Fruit fly (Drosophila melanogaster) whole organism: ENCODE results near the gene CG45101.
A peak's percentile ranks its signal among the peaks of the same experiment; 100 is the strongest.

ENCODE experiments used
- CG8478 ChIP-seq: fragments of >200 bp; optimal IDR thresholded peaks from 2 replicates; lab custom pipeline; 2018; ENCODE audit warnings: inconsistent platforms
- Dll ChIP-seq: fragments of >200 bp; optimal IDR thresholded peaks from 2 replicates; lab custom pipeline; 2017
- EcR ChIP-seq, 2 experiments: fragments of >200 bp; optimal IDR thresholded peaks; 2 replicates each; lab custom pipeline; 2017; ENCODE audit warnings: missing biosample characterization in 2 of 2, missing genetic modification characterization in 2 of 2, missing genetic modification reagents in 2 of 2
- pan ChIP-seq: fragments of >200 bp; optimal IDR thresholded peaks from 2 replicates; lab custom pipeline; 2017
- psq ChIP-seq: fragments of >200 bp; optimal IDR thresholded peaks from 2 replicates; lab custom pipeline; 2017
- usp ChIP-seq: fragments of >200 bp; optimal IDR thresholded peaks from 2 replicates; lab custom pipeline; 2017; ENCODE audit warnings: missing biosample characterization, missing genetic modification characterization, mixed read lengths

CG45101 gene

DNA sequence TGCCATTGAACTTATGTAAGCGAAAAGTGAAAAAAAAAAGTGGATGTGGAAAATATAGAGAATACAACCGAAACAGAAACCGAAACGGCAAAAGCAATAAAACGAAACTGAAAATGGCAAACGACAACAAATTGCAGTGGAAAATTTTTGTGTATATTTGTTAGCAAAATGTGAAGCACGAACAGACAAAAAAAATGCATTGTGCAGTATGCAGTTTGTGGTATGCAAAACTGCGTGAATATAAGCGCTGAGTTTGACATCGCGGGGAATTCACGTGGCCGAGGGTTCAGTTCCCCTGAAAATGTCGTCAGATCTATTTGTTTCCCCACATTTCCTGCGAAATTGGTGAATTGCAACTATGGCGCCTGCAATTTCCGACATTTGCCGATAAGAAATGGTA, 21.1 kb upstream of the CG45101 start:
- no peak for TF ChIP-seq pan (lab: Kevin White, UChicago)
- no peak for TF ChIP-seq EcR (GFP tag; optimal IDR thresholded peaks at IDR 0.05; lab: Kevin White, UChicago)
- TF ChIP-seq usp (GFP tag; lab: Kevin White, UChicago): no peak
- no peak for TF ChIP-seq CG8478
- TF ChIP-seq psq: no peak
- TF ChIP-seq Dll (lab: Kevin White, UChicago): no peak

dm6 chr3L:11045009-11045408, 19.8 kb upstream of the CG45101 start:
- TF ChIP-seq psq: no peak
- no peak for TF ChIP-seq Dll (lab: Kevin White, UChicago)
- TF ChIP-seq usp (GFP tag; lab: Kevin White, UChicago): no peak
- no peak for TF ChIP-seq CG8478
- no peak for TF ChIP-seq pan (lab: Kevin White, UChicago)
- TF ChIP-seq EcR (GFP tag; optimal IDR thresholded peaks at IDR 0.05; lab: Kevin White, UChicago): no peak

dm6 chr3L:11046559-11046958, 18.2 kb upstream of the CG45101 start:
- no peak for TF ChIP-seq usp (GFP tag; lab: Kevin White, UChicago)

DNA sequence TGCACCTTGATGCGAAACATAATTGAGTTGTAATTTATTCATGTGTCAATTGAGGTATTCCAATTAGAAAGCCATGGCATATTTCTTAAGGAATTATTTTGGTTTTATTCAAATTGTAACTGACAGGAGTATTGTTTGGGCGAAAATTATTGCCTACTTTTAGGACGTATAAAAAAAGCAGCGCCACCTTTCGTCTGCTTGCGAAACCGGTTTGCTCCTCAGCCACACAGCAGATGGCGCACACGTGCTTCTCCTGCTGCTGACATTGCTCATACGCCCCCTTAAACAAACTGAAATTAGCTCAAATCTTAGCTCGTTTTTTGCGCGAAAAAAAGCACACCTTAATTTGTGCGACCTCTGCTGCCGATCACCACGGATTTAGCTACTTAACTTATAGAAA, 16.9 kb upstream of the CG45101 start:
- TF ChIP-seq Dll (lab: Kevin White, UChicago): no peak

dm6 chr3L:11049414-11049813, 15.4 kb upstream of the CG45101 start:
- TF ChIP-seq EcR (GFP tag; optimal IDR thresholded peaks at IDR 0.05; lab: Kevin White, UChicago) (no peak), usp (GFP tag; lab: Kevin White, UChicago) (no peak), pan (lab: Kevin White, UChicago) (no peak), CG8478 (no peak), Dll (lab: Kevin White, UChicago) (no peak), psq (no peak)

DNA sequence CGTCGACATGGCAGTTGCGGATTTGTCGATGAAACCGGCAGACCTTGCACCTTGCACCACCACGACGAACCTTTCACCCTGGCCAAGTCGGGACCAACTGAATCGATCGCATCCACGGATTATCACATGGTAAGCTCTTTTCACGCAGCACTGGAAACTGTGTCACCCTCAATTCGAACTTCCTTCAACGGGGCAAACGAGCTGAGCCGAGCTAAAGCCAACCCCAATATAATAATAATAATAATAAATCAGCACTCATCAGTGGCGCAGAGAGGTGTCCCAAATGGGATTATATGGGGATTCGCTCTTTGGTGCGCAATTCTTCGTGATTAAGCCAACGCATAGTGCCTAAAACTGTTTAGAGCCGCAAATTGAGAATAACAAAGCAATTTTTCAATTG, 13.5 kb upstream of the CG45101 start, which contains the start of gene CG43693:
Gene CG43693, minus strand, starts transcription at position 101 of the 400 bp plus-strand sequence.
- TF ChIP-seq EcR (GFP tag; optimal IDR thresholded peaks at IDR 0.05; lab: Kevin White, UChicago): no peak
- no peak for TF ChIP-seq pan (lab: Kevin White, UChicago)
- no peak for TF ChIP-seq CG8478
- no peak for TF ChIP-seq usp (GFP tag; lab: Kevin White, UChicago)
- no peak for TF ChIP-seq psq
- no peak for TF ChIP-seq Dll (lab: Kevin White, UChicago)

dm6 chr3L:11052760-11053259, 12.0 kb upstream of the CG45101 start:
- TF ChIP-seq psq (no peak), Dll (lab: Kevin White, UChicago) (no peak), EcR (GFP tag; optimal IDR thresholded peaks at IDR 0.05; lab: Kevin White, UChicago) (no peak)

- TF ChIP-seq CG8478: no peak
- TF ChIP-seq usp (GFP tag; lab: Kevin White, UChicago): no peak
- TF ChIP-seq Dll (lab: Kevin White, UChicago): no peak
- TF ChIP-seq psq: no peak
- TF ChIP-seq pan (lab: Kevin White, UChicago): no peak
- no peak for TF ChIP-seq EcR (GFP tag; optimal IDR thresholded peaks at IDR 0.05; lab: Kevin White, UChicago)
These were observed 10.9 kb upstream of the CG45101 start, which contains the start of gene CG7888 for dm6 chr3L:11053843-11054242. Gene CG7888 (plus strand): TSS chr3L:11054035.

DNA sequence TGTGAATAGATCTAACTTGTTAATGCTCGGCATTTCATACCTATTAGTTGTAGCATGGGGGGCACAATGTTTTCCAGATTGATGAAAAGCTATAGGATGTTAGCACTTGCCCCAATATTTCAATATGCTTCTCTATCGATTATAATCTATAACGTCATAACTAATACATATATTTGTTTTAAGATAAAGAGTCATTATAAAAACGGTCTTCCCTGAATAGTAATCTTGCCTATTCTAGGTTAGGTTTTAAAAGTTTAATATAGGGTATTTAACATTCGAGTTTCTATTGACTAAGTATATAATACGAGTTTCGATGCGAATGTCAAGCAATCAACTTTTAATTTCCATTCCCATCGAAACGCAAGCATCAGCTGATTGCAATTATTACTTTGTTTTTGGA, 3.6 kb upstream of the CG45101 start, which contains the start of the genes CG6321 and Blos2:
Gene CG6321, minus strand, starts transcription at position 25 of the 400 bp plus-strand sequence.
Gene Blos2, plus strand, starts transcription at position 372 of the 400 bp plus-strand sequence.
- TF ChIP-seq pan (lab: Kevin White, UChicago) (peak; percentile 87), usp (GFP tag; lab: Kevin White, UChicago) (no peak)

- TF ChIP-seq CG8478 (no peak), Dll (lab: Kevin White, UChicago) (no peak), pan (lab: Kevin White, UChicago) (no peak), EcR (GFP tag; optimal IDR thresholded peaks at IDR 0.05; lab: Kevin White, UChicago) (no peak), psq (no peak), usp (GFP tag; lab: Kevin White, UChicago) (no peak)
These were observed 2.4 kb upstream of the CG45101 start, which contains the start of gene CG32069 for dm6 chr3L:11062441-11062840. Gene CG32069 (minus strand): TSS chr3L:11062614.

dm6 chr3L:11065850-11066249, 1.1 kb downstream of the CG45101 start:
- TF ChIP-seq pan (lab: Kevin White, UChicago) (no peak), CG8478 (no peak), Dll (lab: Kevin White, UChicago) (no peak), usp (GFP tag; lab: Kevin White, UChicago) (no peak), EcR (GFP tag; optimal IDR thresholded peaks at IDR 0.05; lab: Kevin White, UChicago) (no peak), psq (no peak)

DNA sequence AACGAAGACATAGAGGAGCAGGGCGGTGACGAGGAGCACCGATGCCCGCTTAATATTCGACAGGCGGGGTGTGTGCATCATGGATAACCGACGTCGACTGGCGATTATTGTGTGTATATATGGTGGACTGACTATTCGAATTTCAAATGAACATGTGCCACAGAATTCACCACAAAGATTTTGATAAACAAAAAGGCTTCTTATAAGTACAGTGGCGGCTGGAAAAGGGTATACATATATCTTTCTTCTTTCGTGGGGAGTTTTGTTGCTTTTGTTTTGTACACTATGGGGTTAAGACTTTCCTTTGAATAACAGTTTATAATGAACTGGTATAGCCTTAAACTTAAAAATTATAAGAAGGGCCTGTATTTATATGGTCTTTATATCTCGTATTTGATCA, 5.0 kb downstream of the CG45101 start, which contains the start of gene CG6310:
Gene CG6310, minus strand, starts transcription at position 101 of the 400 bp plus-strand sequence.
- TF ChIP-seq Dll (lab: Kevin White, UChicago) (no peak), EcR (GFP tag; optimal IDR thresholded peaks at IDR 0.05; lab: Kevin White, UChicago) (no peak), pan (lab: Kevin White, UChicago) (no peak), CG8478 (no peak), psq (no peak), usp (GFP tag; lab: Kevin White, UChicago) (no peak)

- TF ChIP-seq pan (lab: Kevin White, UChicago): no peak
- TF ChIP-seq psq: no peak
- TF ChIP-seq Dll (lab: Kevin White, UChicago): no peak
- no peak for TF ChIP-seq CG8478
- no peak for TF ChIP-seq EcR (GFP tag; optimal IDR thresholded peaks at IDR 0.05; lab: Kevin White, UChicago)
- no peak for TF ChIP-seq usp (GFP tag; lab: Kevin White, UChicago)
These were observed 5.6 kb downstream of the CG45101 start, which contains the start of gene Mocs1 for dm6 chr3L:11070372-11070854. Gene Mocs1 (plus strand): TSS chr3L:11070526.
